Worm (Caenorhabditis elegans): ENCODE data around the gene F59E11.5.

- no peak for TF ChIP-seq nhr-76 (tag; optimal IDR thresholded peaks at IDR 0.05)
- no peak for TF ChIP-seq unc-86 (tag; optimal IDR thresholded peaks at IDR 0.05)
- no peak for TF ChIP-seq lin-15B (tag; optimal IDR thresholded peaks at IDR 0.05)
- TF ChIP-seq rnt-1 (tag; optimal IDR thresholded peaks at IDR 0.05), result no peak
- no peak for TF ChIP-seq aly-2 (tag; optimal IDR thresholded peaks at IDR 0.05)
- TF ChIP-seq snpc-4 (tag; optimal IDR thresholded peaks at IDR 0.05), result no peak
- no peak for TF ChIP-seq mdl-1 (tag; optimal IDR thresholded peaks at IDR 0.05)
Measured at ce11 chrV:8974889-8975422, 19.9 kb upstream of the F59E11.5 start, which contains the start of gene nhr-143.

All from whole organism, L1 larva.